Worm (Caenorhabditis elegans) whole organism, late embryonic: ENCODE data around the gene fbxb-20.

Experiments
- F13H6.1 ChIP-seq: sonication (generic microtip); optimal IDR thresholded peaks from 2 replicates; lab custom pipeline; 2016; ENCODE audit warnings: missing genetic modification characterization, missing compliant biosample characterization
- K02D7.2 ChIP-seq: sonication (generic microtip); optimal IDR thresholded peaks from 2 replicates; lab custom pipeline; 2017; ENCODE audit warnings: mild to moderate bottlenecking, missing genetic modification characterization, missing compliant biosample characterization
- ahr-1 ChIP-seq: sonication (generic microtip); optimal IDR thresholded peaks from 2 replicates; lab custom pipeline; 2016; ENCODE audit warnings: missing genetic modification characterization, missing compliant biosample characterization
- ceh-14 ChIP-seq: sonication (generic microtip); optimal IDR thresholded peaks from 2 replicates; lab custom pipeline; 2016; ENCODE audit warnings: missing genotype, missing genetic modification characterization, missing compliant biosample characterization
- ceh-18 ChIP-seq: sonication (generic microtip); optimal IDR thresholded peaks from 2 replicates; lab custom pipeline; 2016; ENCODE audit warnings: missing genetic modification characterization, missing compliant biosample characterization
- ceh-19 ChIP-seq: fragments of 200-800 bp; sonication (Bioruptor generic); optimal IDR thresholded peaks from 2 replicates; lab custom pipeline; 2018; ENCODE audit warnings: mild to moderate bottlenecking, missing genetic modification characterization, missing compliant biosample characterization
- ceh-2 ChIP-seq: sonication (generic microtip); optimal IDR thresholded peaks from 2 replicates; lab custom pipeline; 2016; ENCODE audit warnings: missing genotype, missing genetic modification characterization, missing compliant biosample characterization
- ceh-30 ChIP-seq: fragments of 150-350 bp; optimal IDR thresholded peaks from 2 replicates; lab custom pipeline; 2014; ENCODE audit warnings: missing biosample characterization, missing genetic modification characterization
- ceh-45 ChIP-seq: fragments of 200-800 bp; sonication (Bioruptor generic); IDR thresholded peaks from 2 replicates; pipeline ENCODE4 v1.3.6; 2022; ENCODE audit warnings: missing genetic modification reagents, missing genetic modification characterization, missing compliant biosample characterization
- ceh-48 ChIP-seq: sonication (generic microtip); optimal IDR thresholded peaks from 2 replicates; lab custom pipeline; 2016; ENCODE audit warnings: missing genetic modification characterization, inconsistent platforms, missing compliant biosample characterization
- che-1 ChIP-seq: sonication (generic microtip); optimal IDR thresholded peaks from 2 replicates; lab custom pipeline; 2016; ENCODE audit warnings: mild to moderate bottlenecking, missing genetic modification characterization, missing compliant biosample characterization
- dmd-4 ChIP-seq: sonication (generic microtip); optimal IDR thresholded peaks from 2 replicates; lab custom pipeline; 2016; ENCODE audit warnings: borderline replicate concordance, missing genetic modification characterization, missing compliant biosample characterization
- dve-1 ChIP-seq: sonication (generic microtip); optimal IDR thresholded peaks from 2 replicates; lab custom pipeline; 2017; ENCODE audit warnings: antibody characterized with exemption, mild to moderate bottlenecking, missing genetic modification characterization, missing compliant biosample characterization
- elt-4 ChIP-seq: sonication (generic microtip); optimal IDR thresholded peaks from 2 replicates; lab custom pipeline; 2016; ENCODE audit warnings: missing genetic modification characterization, missing compliant biosample characterization
- ets-4 ChIP-seq: sonication (generic microtip); optimal IDR thresholded peaks from 2 replicates; lab custom pipeline; 2016; ENCODE audit warnings: missing genetic modification characterization, missing compliant biosample characterization
- fax-1 ChIP-seq: sonication (generic microtip); optimal IDR thresholded peaks from 2 replicates; lab custom pipeline; 2016; ENCODE audit warnings: missing genotype, missing genetic modification characterization, missing compliant biosample characterization
- fkh-10 ChIP-seq: fragments of 150-350 bp; optimal IDR thresholded peaks from 2 replicates; lab custom pipeline; 2014; ENCODE audit warnings: missing biosample characterization, missing genetic modification reagents, missing genetic modification characterization
- hlh-13 ChIP-seq: fragments of 200-800 bp; sonication (Bioruptor generic); optimal IDR thresholded peaks from 2 replicates; lab custom pipeline; 2018; ENCODE audit warnings: mild to moderate bottlenecking, missing genetic modification characterization, missing compliant biosample characterization
- hlh-15 ChIP-seq: sonication (generic microtip); optimal IDR thresholded peaks from 2 replicates; lab custom pipeline; 2016; ENCODE audit warnings: missing genetic modification characterization, missing compliant biosample characterization
- hlh-8 ChIP-seq: sonication (generic microtip); optimal IDR thresholded peaks from 2 replicates; lab custom pipeline; 2016; ENCODE audit warnings: missing genotype, missing genetic modification characterization, missing compliant biosample characterization
- lim-6 ChIP-seq: sonication (generic microtip); optimal IDR thresholded peaks from 2 replicates; lab custom pipeline; 2016; ENCODE audit warnings: missing genetic modification characterization, missing compliant biosample characterization
- madf-2 ChIP-seq: sonication (generic microtip); optimal IDR thresholded peaks from 2 replicates; lab custom pipeline; 2017; ENCODE audit warnings: missing genetic modification characterization, missing compliant biosample characterization
- mec-3 ChIP-seq: sonication (generic microtip); optimal IDR thresholded peaks from 2 replicates; lab custom pipeline; 2016; ENCODE audit warnings: borderline replicate concordance, missing genetic modification characterization, missing compliant biosample characterization
- nhr-11 ChIP-seq: fragments of 150-350 bp; optimal IDR thresholded peaks from 2 replicates; lab custom pipeline; 2014; ENCODE audit warnings: missing biosample characterization, missing genetic modification characterization
- odd-2 ChIP-seq: sonication (generic microtip); optimal IDR thresholded peaks from 2 replicates; lab custom pipeline; 2017; ENCODE audit warnings: antibody characterized with exemption, mild to moderate bottlenecking, missing genetic modification characterization, missing compliant biosample characterization
- pat-9 ChIP-seq: fragments of 200-800 bp; sonication (Bioruptor generic); optimal IDR thresholded peaks from 2 replicates; lab custom pipeline; 2018; ENCODE audit warnings: mild to moderate bottlenecking, missing genetic modification characterization, moderate library complexity, missing compliant biosample characterization
- pax-1 ChIP-seq: fragments of 150-350 bp; optimal IDR thresholded peaks from 2 replicates; lab custom pipeline; 2014; ENCODE audit warnings: missing biosample characterization, missing genetic modification characterization
- pha-2 ChIP-seq: sonication (generic microtip); optimal IDR thresholded peaks from 2 replicates; lab custom pipeline; 2017; ENCODE audit warnings: mild to moderate bottlenecking, missing genetic modification characterization, missing compliant biosample characterization
- pha-4 ChIP-seq: fragments of 150-350 bp; optimal IDR thresholded peaks from 2 replicates; lab custom pipeline; 2018; ENCODE audit warnings: missing biosample characterization, missing genetic modification reagents, missing genetic modification characterization
- ref-2 ChIP-seq: sonication (generic microtip); optimal IDR thresholded peaks from 2 replicates; lab custom pipeline; 2016; ENCODE audit warnings: missing genetic modification characterization, missing compliant biosample characterization
- rnt-1 ChIP-seq: sonication (generic microtip); optimal IDR thresholded peaks from 2 replicates; lab custom pipeline; 2016; ENCODE audit warnings: missing genetic modification characterization, missing compliant biosample characterization
- sdc-2 ChIP-seq: sonication (generic microtip); optimal IDR thresholded peaks from 2 replicates; lab custom pipeline; 2016; ENCODE audit warnings: missing genotype, missing genetic modification characterization, missing compliant biosample characterization
- sox-2 ChIP-seq: fragments of 200-800 bp; sonication (Bioruptor generic); IDR thresholded peaks from 2 replicates; pipeline ENCODE4 v1.3.6; 2022; ENCODE audit warnings: missing genetic modification reagents, missing genetic modification characterization, missing compliant biosample characterization
- sox-4 ChIP-seq: sonication (generic microtip); optimal IDR thresholded peaks from 2 replicates; lab custom pipeline; 2017; ENCODE audit warnings: mild to moderate bottlenecking, missing genetic modification characterization, inconsistent platforms, missing compliant biosample characterization
- syd-9 ChIP-seq: sonication (generic microtip); optimal IDR thresholded peaks from 2 replicates; lab custom pipeline; 2016; ENCODE audit warnings: mild to moderate bottlenecking, missing genetic modification characterization, moderate library complexity, missing compliant biosample characterization
- ttx-3 ChIP-seq: sonication (generic microtip); optimal IDR thresholded peaks from 2 replicates; lab custom pipeline; 2016; ENCODE audit warnings: missing genetic modification reagents, missing genetic modification characterization, missing compliant biosample characterization
- unc-86 ChIP-seq: sonication (generic microtip); optimal IDR thresholded peaks from 2 replicates; lab custom pipeline; 2016; ENCODE audit warnings: missing genetic modification characterization, missing compliant biosample characterization
- ztf-16 ChIP-seq: sonication (generic microtip); optimal IDR thresholded peaks from 2 replicates; lab custom pipeline; 2017; ENCODE audit warnings: missing genetic modification characterization, missing compliant biosample characterization

fbxb-20 gene

ce11 chrII:1688813-1689212, 38.4 kb upstream of the fbxb-20 start, which contains the start of the genes fbxb-18 and fbxb-19:
Gene fbxb-18, minus strand, starts transcription at chrII:1688913.
Gene fbxb-19, minus strand, starts transcription at chrII:1689181.
- no peak for TF ChIP-seq ceh-19 (GFP tag; lab: Kevin White, UChicago)
- no peak for TF ChIP-seq odd-2
- TF ChIP-seq dmd-4 (tag; lab: Kevin White, UChicago), result no peak
- no peak for TF ChIP-seq ets-4 (tag; lab: Kevin White, UChicago)
- no peak for TF ChIP-seq pha-2 (tag; lab: Kevin White, UChicago)
- TF ChIP-seq ceh-48 (tag; lab: Kevin White, UChicago), result no peak
- no peak for TF ChIP-seq ahr-1 (tag; lab: Kevin White, UChicago)
- no peak for TF ChIP-seq fkh-10 (GFP tag; lab: Kevin White, UChicago)
- no peak for TF ChIP-seq ztf-16 (tag; lab: Kevin White, UChicago)
- TF ChIP-seq hlh-8, result no peak
- TF ChIP-seq madf-2 (tag; lab: Kevin White, UChicago), result no peak
- TF ChIP-seq lim-6 (tag; lab: Kevin White, UChicago), result no peak
- no peak for TF ChIP-seq syd-9 (tag; lab: Kevin White, UChicago)
- TF ChIP-seq pax-1, result no peak
- no peak for TF ChIP-seq hlh-13 (GFP tag; lab: Kevin White, UChicago)
- no peak for TF ChIP-seq ceh-2 (tag; lab: Kevin White, UChicago)
- no peak for TF ChIP-seq ceh-45
- TF ChIP-seq ceh-14 (tag; lab: Kevin White, UChicago), result no peak
- TF ChIP-seq ref-2 (tag; lab: Kevin White, UChicago), result no peak
- TF ChIP-seq elt-4 (tag; lab: Kevin White, UChicago), result no peak

DNA sequence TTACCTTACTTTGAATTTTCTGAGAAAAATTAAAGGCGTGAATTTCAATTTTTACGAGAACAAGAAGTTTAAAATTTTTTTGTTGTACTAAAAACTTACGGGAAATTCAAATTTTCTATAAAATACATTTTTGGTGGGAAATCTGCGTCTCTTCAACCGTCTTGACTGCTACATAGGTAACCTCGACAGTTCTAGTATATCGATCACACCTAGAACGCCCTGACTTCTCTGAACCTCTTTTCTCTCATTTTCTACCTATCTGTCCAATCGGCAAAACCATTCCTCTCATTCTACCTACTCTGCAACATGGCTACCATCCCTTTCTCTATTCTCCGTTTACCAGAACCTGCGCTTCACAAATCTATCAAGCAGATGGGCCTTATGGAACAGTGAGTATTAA, 33.3 kb upstream of the fbxb-20 start, which contains the start of gene fbxb-25:
Gene fbxb-25, plus strand, starts transcription at position 301 of the 400 bp plus-strand sequence.
- TF ChIP-seq rnt-1, result no peak
- TF ChIP-seq K02D7.2 (tag; lab: Kevin White, UChicago), result no peak
- TF ChIP-seq F13H6.1, result no peak
- no peak for TF ChIP-seq che-1 (tag; lab: Kevin White, UChicago)
- TF ChIP-seq pha-4 (tag; lab: Kevin White, UChicago), result no peak
- no peak for TF ChIP-seq ttx-3 (tag; lab: Kevin White, UChicago)
- TF ChIP-seq hlh-15 (tag; lab: Kevin White, UChicago), result no peak
- no peak for TF ChIP-seq pat-9 (tag; lab: Kevin White, UChicago)
- no peak for TF ChIP-seq sox-2 (GFP tag; lab: Robert Waterston, UW)
- no peak for TF ChIP-seq lim-6 (tag; lab: Kevin White, UChicago)
- TF ChIP-seq sdc-2 (tag; lab: Kevin White, UChicago), result no peak
- TF ChIP-seq fkh-10 (GFP tag; lab: Kevin White, UChicago), result no peak
- TF ChIP-seq ceh-48 (tag; lab: Kevin White, UChicago), result no peak
- no peak for TF ChIP-seq ceh-18
- no peak for TF ChIP-seq sox-4 (tag; lab: Kevin White, UChicago)
- TF ChIP-seq, all 69 proteins: peak for 0

DNA sequence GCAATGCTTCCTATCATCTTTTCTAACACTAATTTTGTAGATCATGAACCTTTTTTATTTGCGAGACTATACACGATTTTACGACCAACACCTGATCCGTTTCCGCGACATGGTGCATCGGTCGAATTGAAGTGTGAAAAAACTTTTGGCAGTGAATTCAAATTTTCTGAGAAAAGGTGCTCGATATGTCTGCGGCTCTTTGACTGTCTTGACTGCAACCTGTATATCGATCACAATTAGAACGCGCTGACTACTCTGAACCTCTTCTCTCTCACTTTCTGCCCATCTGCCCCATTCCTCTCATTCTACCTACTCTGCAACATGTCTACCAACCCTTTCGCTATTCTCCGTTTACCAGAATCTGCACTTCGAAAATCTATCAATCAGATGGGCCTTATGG, 31.8 kb upstream of the fbxb-20 start, which contains the start of gene fbxb-26:
Gene fbxb-26, plus strand, starts transcription at position 301 of the 400 bp plus-strand sequence.
- TF ChIP-seq ceh-18 (no peak), che-1 (tag; lab: Kevin White, UChicago) (no peak), elt-4 (tag; lab: Kevin White, UChicago) (no peak), ets-4 (tag; lab: Kevin White, UChicago) (no peak), dve-1 (no peak), ceh-45 (no peak), unc-86 (no peak), ceh-2 (tag; lab: Kevin White, UChicago) (no peak), lim-6 (tag; lab: Kevin White, UChicago) (no peak), pat-9 (tag; lab: Kevin White, UChicago) (no peak)

DNA sequence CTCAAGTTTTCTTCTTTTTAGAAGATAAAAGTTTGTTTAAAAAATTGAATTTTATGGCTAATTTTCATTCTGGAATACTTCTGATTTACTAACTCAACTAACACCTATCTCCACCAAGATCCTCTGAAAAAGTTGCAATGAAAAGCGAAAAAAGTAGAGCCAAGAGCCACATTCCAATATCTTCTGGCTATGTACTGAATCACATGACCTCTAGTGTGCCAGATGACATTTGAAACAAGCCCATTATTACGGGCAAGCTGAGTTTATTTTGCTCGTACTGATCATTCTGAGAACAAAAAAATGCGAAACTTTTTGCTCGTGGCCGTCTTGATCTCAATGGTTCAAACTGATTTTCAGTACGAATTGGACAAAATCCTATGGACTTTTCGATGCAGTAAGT, 28.7 kb upstream of the fbxb-20 start, which contains the start of gene irld-36:
Gene irld-36, plus strand, starts transcription at position 301 of the 400 bp plus-strand sequence.
- no peak for TF ChIP-seq nhr-11 (tag; lab: Kevin White, UChicago)
- TF ChIP-seq ceh-30 (tag; lab: Kevin White, UChicago), result no peak
- no peak for TF ChIP-seq lim-6 (tag; lab: Kevin White, UChicago)
- TF ChIP-seq dmd-4 (tag; lab: Kevin White, UChicago), result no peak
- TF ChIP-seq elt-4 (tag; lab: Kevin White, UChicago), result no peak
- no peak for TF ChIP-seq fax-1
- no peak for TF ChIP-seq F13H6.1
- TF ChIP-seq ztf-16 (tag; lab: Kevin White, UChicago), result no peak
- no peak for TF ChIP-seq che-1 (tag; lab: Kevin White, UChicago)
- TF ChIP-seq mec-3, result no peak
- TF ChIP-seq, all 69 proteins: peak for 0
